Worm (Caenorhabditis elegans): ENCODE measurements around the gene F36H1.11.

The F36H1.11 gene

ce11 chrIV:11080823-11081285 is 31.9 kb downstream of the F36H1.11 start, which contains the start of gene atg-7 (continued):
- peak; percentile 76; the same call in 1 of the 2 replicates for TF ChIP-seq attf-6 (GFP tag; IDR thresholded peaks at IDR 0.05)
- peak; percentile 72 for TF ChIP-seq B0336.3 (GFP tag; IDR thresholded peaks at IDR 0.05)
- no peak for TF ChIP-seq ztf-26 (tag; optimal IDR thresholded peaks at IDR 0.05)
- TF ChIP-seq Y53G8AR.9 (GFP tag; conservative IDR thresholded peaks at IDR 0.05), result peak; percentile 40; the same call in 1 of the 2 replicates
- no peak for TF ChIP-seq nhr-120 (GFP tag; IDR thresholded peaks at IDR 0.05)
- no peak for TF ChIP-seq tbp1 (GFP tag; optimal IDR thresholded peaks at IDR 0.05)
- no peak for TF ChIP-seq nhr-27 (tag; optimal IDR thresholded peaks at IDR 0.05)
- no peak for TF ChIP-seq ZK185.1 (tag; optimal IDR thresholded peaks at IDR 0.05; ENCODE audit: poor library complexity, severe bottlenecking)
- TF ChIP-seq lin-40 (tag; optimal IDR thresholded peaks at IDR 0.05), result peak; percentile 14
- peak; percentile 7 for TF ChIP-seq nhr-90 (tag; optimal IDR thresholded peaks at IDR 0.05)
- peak; percentile 60 for TF ChIP-seq F10E7.11 (tag; optimal IDR thresholded peaks at IDR 0.05)
- TF ChIP-seq snpc-1.3 (tag; optimal IDR thresholded peaks at IDR 0.05; ENCODE audit: insufficient read depth), result peak; percentile 1
- peak; percentile 70 for TF ChIP-seq tlf-1 (GFP tag; optimal IDR thresholded peaks at IDR 0.05)
- no peak; the same call in 1 of the 2 replicates for TF ChIP-seq aptf-2 (GFP tag; conservative IDR thresholded peaks at IDR 0.05)
- no peak for TF ChIP-seq B0261.1 (tag; optimal IDR thresholded peaks at IDR 0.05)
- TF ChIP-seq hlh-26 (GFP tag; conservative IDR thresholded peaks at IDR 0.05), result no peak
- no peak for TF ChIP-seq cebp-1 (GFP tag; IDR thresholded peaks at IDR 0.05)
- peak; percentile 40 for TF ChIP-seq cebp-1 (tag; optimal IDR thresholded peaks at IDR 0.05)
- no peak; the same call in 1 of the 2 replicates for TF ChIP-seq mcd-1 (GFP tag; IDR thresholded peaks at IDR 0.05)

ce11 chrIV:11082153-11082552 is 33.2 kb downstream of the F36H1.11 start, which contains the start of gene let-70:
Gene let-70 (minus strand): TSS chrIV:11082253.
- TF ChIP-seq cebp-2 (GFP tag; IDR thresholded peaks at IDR 0.05) (0 out of 2 replicates have a peak, but pooled peaks have one; percentile 20), xnd-1 (tag; optimal IDR thresholded peaks at IDR 0.05) (no peak)

ce11 chrIV:11082789-11083235 is 33.8 kb downstream of the F36H1.11 start:
- TF ChIP-seq K12H6.12 (tag; optimal IDR thresholded peaks at IDR 0.05) (peak; percentile 90), lir-1 (GFP tag; conservative IDR thresholded peaks at IDR 0.05) (peak; percentile 97), ets-4 (GFP tag; optimal IDR thresholded peaks at IDR 0.05) (peak; percentile 73), T26A5.8 (tag; optimal IDR thresholded peaks at IDR 0.05) (no peak), madf-3 (GFP tag; IDR thresholded peaks at IDR 0.05) (0 out of 2 replicates have a peak, but pooled peaks have one; percentile 69), dpl-1 (GFP tag; optimal IDR thresholded peaks at IDR 0.05) (no peak), Y53F4B.3 (GFP tag; IDR thresholded peaks at IDR 0.05) (no peak), attf-5 (GFP tag; optimal IDR thresholded peaks at IDR 0.05) (peak; percentile 89), snpc-1.3 (tag; optimal IDR thresholded peaks at IDR 0.05; ENCODE audit: insufficient read depth) (no peak), pha-4 (tag; optimal IDR thresholded peaks at IDR 0.05) (no peak), snpc-3.4 (tag; optimal IDR thresholded peaks at IDR 0.05) (no peak), mxl-1 (tag; optimal IDR thresholded peaks at IDR 0.05) (no peak), ztf-6 (GFP tag; IDR thresholded peaks at IDR 0.05) (no peak; the same call in 1 of the 2 replicates), madf-6 (GFP tag; IDR thresholded peaks at IDR 0.05) (peak; percentile 12; the same call in 1 of the 2 replicates), lin-40 (tag; optimal IDR thresholded peaks at IDR 0.05) (peak; percentile 93), ccch-3 (GFP tag; optimal IDR thresholded peaks at IDR 0.05) (no peak), attf-3 (GFP tag; conservative IDR thresholded peaks at IDR 0.05) (no peak), aptf-3 (GFP tag; IDR thresholded peaks at IDR 0.05) (no peak), B0035.1 (tag; optimal IDR thresholded peaks at IDR 0.05) (peak; percentile 46), nhr-80 (tag; optimal IDR thresholded peaks at IDR 0.05) (peak; percentile 75), nfyb-1 (GFP tag; IDR thresholded peaks at IDR 0.05) (peak; percentile 90), atf-7 (tag; optimal IDR thresholded peaks at IDR 0.05) (peak; percentile 87), egl-44 (GFP tag; IDR thresholded peaks at IDR 0.05) (peak; percentile 54; the same call in 1 of the 2 replicates), bed-1 (GFP tag; IDR thresholded peaks at IDR 0.05) (no peak), hmg-20 (GFP tag; IDR thresholded peaks at IDR 0.05) (0 out of 2 replicates have a peak, but pooled peaks have one; percentile 16), unc-62 (GFP tag; optimal IDR thresholded peaks at IDR 0.05) (peak; percentile 53), ztf-25 (GFP tag; IDR thresholded peaks at IDR 0.05) (0 out of 2 replicates have a peak, but pooled peaks have one; percentile 26)

Data from whole organism, young adult.